Worm (Caenorhabditis elegans): Measurements from ENCODE around the gene grd-5.
"Not testable (repeated sequence)": the region's sequence is repeated elsewhere in the genome, so short reads cannot be mapped to it uniquely, and the experiment has no call there.

The grd-5 gene

DNA sequence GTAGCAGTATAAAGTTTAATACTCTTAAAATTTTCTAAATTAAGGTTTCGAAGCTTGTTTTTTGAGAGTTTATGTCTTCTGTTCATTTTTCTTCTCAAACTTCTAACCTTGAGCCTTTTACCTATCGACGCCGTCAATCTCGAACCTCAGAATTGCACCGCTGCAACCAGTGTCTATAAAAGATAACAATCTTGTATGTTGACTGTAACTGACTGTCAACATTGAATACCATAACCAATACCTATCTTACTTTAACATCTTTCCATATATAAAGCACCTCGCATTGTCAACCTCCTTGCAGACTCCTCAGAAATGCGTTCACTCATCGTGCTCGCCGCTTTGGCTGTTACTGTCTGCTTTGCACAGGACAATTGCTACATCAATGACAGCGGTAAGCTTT, at the start of gene grd-5:
Gene grd-5, plus strand, starts transcription at position 295 of the 400 bp plus-strand sequence.
- no peak for TF ChIP-seq unc-62 (GFP tag; optimal IDR thresholded peaks at IDR 0.05)

DNA sequence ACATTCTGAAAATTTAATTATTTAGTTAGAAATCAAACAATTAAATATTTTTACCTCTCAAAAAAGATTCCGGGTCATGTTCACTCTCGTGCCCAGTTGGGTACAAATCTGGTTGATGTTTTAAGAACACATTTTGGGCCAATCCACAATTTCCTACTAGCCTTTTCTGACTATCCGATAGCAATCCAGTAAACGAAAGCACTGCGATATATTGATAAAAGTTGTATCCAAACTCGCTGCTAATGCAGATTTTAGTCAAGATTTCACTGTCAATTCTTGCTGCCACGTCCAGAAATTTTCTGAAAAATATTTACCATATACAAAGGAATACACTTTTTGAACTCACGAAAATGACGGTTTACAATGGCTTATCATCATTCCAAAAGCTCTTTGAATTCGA, 49.7 kb upstream of the grd-5 start:
- TF ChIP-seq unc-62 (GFP tag; optimal IDR thresholded peaks at IDR 0.05): no peak

DNA sequence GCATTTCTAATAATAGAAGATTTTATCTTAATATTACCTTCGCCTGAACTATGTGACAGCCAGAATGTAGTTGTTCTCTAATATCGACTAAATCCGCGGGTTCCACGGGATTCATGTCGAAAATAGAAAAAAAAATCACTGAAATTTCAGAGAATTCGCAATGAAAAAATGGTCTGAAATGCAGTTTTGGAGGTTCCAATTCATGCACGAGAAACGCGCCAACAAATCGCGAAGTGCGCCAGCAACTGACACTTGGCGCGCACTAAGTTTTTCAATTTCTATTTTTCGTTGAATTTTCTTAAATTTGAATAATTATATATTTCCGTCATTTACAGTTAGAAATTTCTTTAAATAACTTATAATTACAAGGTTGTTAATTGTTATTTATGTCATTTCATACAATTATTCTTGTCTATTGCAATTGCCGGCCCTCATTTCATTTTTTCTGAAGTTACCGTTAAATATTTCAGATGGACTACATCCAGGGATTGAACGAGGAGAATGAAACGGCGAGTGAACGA, 48.9 kb upstream of the grd-5 start, which contains the start of the genes F25G6.9 and symk-1:
Gene F25G6.9, minus strand, starts transcription at position 160 of the 521 bp plus-strand sequence.
Gene symk-1, plus strand, starts transcription at position 471 of the 521 bp plus-strand sequence.
- no peak for TF ChIP-seq unc-62 (GFP tag; optimal IDR thresholded peaks at IDR 0.05)

DNA sequence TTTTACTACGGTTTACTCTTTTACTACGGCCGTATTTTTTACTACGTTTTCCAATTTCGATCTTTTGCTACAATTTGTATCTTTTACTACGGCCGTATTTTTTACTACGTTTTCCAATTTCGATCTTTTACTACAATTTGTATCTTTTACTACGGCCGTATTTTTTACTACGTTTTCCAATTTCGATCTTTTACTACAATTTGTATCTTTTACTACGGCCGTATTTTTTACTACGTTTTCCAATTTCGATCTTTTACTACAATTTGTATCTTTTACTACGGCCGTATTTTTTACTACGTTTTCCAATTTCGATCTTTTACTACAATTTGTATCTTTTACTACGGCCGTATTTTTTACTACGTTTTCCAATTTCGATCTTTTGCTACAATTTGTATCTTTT, 44.1 kb upstream of the grd-5 start, which contains the start of gene F25G6.1:
Gene F25G6.1, plus strand, starts transcription at position 301 of the 400 bp plus-strand sequence.
- TF ChIP-seq unc-62 (GFP tag; optimal IDR thresholded peaks at IDR 0.05): not testable (repeated sequence)

DNA sequence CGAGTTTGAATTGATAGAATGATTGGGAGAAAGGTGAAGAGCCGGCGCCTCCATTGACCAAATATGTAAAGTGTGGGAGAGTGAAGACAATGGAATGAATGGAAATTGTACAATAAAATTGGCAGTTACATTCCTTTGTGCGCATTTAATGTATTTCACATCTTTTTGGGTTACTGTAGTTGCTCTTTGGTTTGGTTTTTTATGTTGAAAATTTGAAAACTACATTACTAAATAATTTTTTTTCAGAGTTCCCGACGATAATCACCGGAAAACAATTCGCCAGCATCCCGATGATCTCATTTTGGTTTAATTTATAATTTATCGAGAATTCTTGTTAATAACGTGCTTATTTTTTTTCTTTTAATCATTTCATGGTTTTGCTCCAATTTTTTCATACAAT, 37.9 kb upstream of the grd-5 start, which contains the start of gene C10B5.1:
Gene C10B5.1, plus strand, starts transcription at position 301 of the 400 bp plus-strand sequence.
- no peak for TF ChIP-seq unc-62 (GFP tag; optimal IDR thresholded peaks at IDR 0.05)

DNA sequence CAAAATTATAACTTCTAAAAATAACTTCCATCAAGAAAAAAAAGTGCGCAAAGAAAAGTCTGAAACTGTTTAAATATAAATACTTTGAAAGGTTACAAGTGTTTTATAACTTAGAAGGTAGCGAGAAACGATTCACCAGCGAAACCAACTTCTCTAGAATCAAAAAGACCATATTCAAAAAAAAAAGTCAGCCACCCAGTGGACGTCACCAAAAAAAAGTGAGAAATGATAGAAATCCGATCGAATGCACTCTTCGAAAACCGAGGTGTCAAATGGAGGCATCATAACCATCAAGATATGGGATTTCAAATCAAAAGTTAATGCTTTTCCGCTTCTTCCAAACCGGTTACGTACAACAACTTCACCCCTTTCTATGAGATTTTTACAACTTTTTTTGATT, 32.4 kb upstream of the grd-5 start:
- TF ChIP-seq unc-62 (GFP tag; optimal IDR thresholded peaks at IDR 0.05): no peak

DNA sequence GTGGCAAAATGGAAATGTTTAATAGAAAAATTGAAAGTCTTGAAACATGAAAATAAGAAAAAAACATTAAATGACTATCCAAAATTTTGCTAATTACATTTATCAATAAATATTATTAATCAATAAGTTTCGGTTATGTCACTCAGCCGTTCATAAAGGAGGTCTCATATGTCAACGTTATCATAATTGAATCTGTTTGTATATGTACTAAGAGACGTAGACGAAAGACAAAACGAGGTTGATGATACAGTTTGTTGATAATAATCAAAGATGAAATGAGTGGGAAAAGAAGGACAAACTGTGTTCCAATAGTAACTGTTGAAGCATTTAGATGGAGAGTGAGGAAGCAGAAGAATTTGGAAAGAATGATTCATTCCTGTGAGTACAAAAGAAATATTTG, 31.9 kb upstream of the grd-5 start:
- TF ChIP-seq unc-62 (GFP tag; optimal IDR thresholded peaks at IDR 0.05): no peak

DNA sequence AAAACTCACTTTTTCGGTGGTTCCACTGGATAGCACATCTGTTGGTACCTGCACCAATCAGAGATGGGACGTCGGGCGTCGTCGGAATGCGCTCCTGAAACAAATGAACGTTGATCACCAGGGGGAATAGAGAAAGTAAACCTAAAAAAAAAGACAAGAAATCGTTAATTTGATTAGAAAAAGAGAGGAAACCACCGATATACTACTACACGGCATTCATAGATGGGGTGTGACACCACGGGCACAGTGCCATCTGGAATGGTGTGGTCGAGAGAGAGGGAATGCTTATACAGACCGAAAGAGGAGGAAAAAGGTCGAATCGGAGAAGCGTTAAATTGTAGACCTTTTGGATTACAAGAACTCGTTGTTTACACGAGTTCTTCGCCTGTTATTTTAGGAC, 30.8 kb upstream of the grd-5 start, which contains the start of gene C10B5.3:
Gene C10B5.3, minus strand, starts transcription at position 101 of the 400 bp plus-strand sequence.
- no peak for TF ChIP-seq unc-62 (GFP tag; optimal IDR thresholded peaks at IDR 0.05)

DNA sequence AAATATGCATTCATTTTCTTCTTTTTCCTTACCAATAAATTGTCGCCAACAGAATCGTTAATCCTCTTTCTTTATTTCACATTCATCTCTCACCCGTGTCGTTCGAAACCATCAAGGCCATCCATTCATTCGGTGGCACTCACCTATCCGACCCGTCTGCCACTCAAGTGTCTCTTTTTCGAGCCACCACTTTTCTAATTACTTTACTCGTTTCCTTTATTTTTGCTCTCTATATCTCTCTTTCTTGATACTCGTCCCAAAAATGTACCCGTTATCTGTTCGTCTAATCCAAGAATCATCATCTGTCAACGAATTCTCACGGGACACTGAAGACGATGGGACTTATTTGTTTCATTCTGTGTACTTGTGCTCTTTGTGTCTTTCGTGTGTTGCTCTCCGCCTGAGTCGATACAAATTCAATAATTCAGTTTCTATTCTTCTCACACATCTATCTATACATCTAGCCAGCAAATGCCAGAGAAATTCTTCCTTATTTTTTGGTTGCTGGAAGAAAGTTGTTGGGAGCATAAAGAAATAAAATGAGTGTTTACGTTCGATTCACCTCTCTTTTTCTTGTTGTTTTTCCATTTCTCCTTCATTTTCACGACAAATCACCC, 26.0 kb upstream of the grd-5 start:
- no peak for TF ChIP-seq unc-62 (GFP tag; optimal IDR thresholded peaks at IDR 0.05)

DNA sequence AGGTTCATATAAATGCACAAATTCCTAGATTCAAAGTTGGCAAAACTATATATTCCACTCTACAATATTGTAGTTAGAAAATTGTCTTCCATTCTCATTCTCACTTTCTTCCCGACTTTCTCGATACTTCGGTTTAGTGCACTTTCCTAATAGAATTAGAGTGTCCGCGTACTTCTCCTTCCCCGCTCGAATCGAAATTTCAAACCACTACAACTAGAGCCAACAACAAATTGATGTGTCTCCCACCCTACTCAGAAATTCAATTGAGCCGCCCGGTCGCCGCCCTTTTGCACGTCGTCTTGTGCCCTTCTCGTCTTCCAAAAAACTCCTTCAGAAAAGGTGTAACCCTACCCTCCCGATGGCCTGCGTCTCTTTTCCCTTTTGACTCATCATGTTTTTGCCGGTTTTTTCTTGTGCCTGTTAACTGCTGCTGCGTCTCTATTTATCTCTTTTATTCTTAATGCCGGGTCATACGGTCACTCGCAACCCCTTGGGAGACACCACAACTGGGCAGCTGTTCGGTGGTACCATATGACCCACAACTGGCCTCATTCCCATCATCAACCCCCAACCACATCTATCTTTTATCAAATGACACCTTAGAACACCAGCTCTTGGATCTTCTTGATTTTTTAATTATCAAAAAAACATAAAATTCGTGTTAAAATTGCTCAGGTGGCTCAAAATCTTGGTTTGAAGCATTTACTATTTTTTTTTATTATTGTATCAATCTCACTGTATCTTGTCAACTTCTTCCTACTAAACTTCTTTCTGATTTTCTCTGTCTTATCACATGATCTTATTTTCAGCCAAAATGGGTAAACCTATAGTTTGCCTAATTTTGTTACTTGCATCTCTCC, 24.5 kb upstream of the grd-5 start, which contains the start of gene tag-196:
Gene tag-196, plus strand, starts transcription at position 810 of the 860 bp plus-strand sequence.
- no peak for TF ChIP-seq unc-62 (GFP tag; optimal IDR thresholded peaks at IDR 0.05)

DNA sequence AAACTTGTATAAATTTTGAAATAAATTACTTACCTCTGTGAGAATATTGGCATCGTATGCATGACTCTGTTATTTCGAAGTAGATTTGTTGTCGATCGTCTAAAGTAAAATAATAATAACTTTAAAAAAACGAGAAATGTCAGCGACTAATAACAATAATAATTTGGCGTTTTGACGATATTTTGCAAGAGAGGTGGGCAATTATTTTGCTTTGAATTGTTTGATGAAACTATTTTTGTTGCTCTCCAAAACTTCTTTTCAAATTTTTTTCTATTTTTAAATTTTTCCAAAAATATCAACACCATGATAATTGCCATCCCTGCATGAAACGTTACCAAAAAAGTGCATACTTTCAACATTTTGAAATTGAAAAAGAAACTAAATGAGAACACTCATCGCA, 19.6 kb upstream of the grd-5 start, which contains the start of gene F41E6.7:
Gene F41E6.7, minus strand, starts transcription at position 101 of the 400 bp plus-strand sequence.
- TF ChIP-seq unc-62 (GFP tag; optimal IDR thresholded peaks at IDR 0.05): no peak

DNA sequence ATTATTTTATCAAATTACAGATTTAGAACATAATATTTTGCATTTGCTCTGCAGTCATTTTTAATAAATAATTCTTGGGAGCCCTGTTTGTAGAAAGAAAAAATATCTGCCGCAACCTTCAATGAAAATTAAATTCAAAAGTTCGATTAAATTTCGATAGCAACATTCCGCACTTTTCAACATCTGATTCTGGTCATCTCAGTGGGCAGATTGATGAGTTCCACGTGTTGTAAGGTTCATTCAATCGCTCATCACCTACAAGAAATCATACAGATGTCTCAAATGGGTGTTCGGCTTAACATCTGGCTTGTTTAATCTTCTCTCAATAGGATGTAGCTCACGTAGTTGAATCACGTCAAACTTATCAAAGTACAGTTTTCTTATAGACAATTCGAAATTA, 18.9 kb upstream of the grd-5 start:
- no peak for TF ChIP-seq unc-62 (GFP tag; optimal IDR thresholded peaks at IDR 0.05)

DNA sequence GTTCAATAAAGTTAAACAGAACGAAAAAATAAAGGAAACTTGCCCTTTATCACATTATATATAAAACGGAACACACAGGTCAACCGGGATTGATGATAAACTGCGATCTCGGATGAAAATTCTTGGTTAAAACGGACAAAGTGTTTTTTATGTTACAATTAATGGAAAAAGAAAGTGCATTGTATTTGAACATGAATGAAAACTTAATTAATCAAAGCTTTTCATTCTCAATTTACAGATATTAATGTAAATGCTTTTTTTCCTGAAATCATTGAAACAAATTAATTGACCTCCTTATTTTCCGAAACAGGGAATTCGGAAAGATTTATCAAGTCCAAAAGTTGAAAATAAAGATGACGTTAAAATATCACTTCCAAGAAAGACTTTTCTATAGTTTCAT, 17.4 kb upstream of the grd-5 start, which contains the start of gene F41E6.8:
Gene F41E6.8, minus strand, starts transcription at position 101 of the 400 bp plus-strand sequence.
- TF ChIP-seq unc-62 (GFP tag; optimal IDR thresholded peaks at IDR 0.05): no peak

DNA sequence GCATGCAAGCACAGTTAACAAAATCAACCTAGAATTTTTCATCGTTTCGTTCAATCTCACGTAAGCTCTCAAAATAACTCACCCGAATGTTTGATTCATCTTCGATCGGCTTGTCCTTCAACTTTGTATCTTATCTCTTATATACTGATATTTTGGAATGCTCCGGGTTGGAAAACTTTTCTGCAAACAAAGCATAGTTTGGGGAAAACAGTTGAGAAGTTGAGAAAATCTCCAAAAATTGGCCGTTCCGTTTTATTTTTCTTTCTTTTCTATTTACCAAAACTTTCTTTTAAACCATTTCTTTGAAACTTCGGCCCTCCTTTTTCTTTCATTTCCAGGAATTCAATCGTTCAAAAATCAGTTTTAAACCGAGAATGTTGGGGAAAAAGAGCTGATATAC, 16.2 kb upstream of the grd-5 start, which contains the start of gene F41E6.15:
Gene F41E6.15, minus strand, starts transcription at position 101 of the 400 bp plus-strand sequence.
- no peak for TF ChIP-seq unc-62 (GFP tag; optimal IDR thresholded peaks at IDR 0.05)

DNA sequence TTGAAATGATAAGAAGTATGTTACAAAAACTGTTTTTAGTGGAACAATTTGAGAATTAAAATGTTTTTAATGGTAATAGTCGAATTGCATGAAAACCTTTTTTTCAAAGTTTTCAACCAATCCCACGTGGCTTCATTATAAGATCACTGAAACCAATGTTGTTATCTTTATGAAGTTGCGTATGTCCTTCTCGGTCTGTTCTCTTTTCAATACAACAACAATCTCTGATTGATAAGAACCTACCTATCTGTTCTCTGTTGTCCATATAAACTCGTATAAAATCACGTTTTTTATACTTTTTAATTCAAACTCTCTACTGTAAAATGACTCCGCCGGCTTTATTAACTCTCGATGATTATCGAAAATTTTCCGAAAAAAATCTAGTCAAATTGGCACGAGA, 15.6 kb upstream of the grd-5 start, which contains the start of gene F41E6.5:
Gene F41E6.5, plus strand, starts transcription at position 209 of the 400 bp plus-strand sequence.
- no peak for TF ChIP-seq unc-62 (GFP tag; optimal IDR thresholded peaks at IDR 0.05)

Data from whole organism, dauer.